Worm (Caenorhabditis elegans): ENCODE results near the gene zyg-1.

DNA sequence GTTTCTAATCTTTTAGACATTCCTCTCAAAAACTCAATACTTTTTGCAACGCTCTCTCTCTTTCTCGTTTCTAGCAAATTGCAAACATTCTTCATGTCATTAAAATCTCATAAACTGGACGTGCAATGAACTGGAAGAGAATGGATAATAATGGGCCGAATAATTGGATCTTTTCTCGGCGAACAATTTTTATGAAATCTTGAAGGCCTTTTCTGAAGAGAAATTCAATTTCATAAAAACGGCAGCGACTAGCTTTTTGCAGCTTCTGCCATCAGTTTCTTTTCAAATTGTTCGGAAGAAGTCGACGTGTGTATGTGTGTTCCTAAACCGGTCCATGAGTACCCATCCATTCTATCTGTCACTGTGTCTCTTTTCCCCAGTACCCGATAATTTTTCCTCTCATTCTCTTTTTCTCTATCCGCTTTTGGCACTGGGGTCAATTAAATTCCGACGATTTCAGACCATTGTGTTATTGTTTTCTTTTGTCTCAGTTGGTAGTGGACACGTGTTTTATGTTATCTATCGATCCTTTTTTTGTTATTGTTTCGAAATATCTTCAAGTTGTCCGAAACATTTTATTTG lies 53.2 kb downstream of the zyg-1 start:
- TF ChIP-seq ztf-23 (GFP tag; IDR thresholded peaks at IDR 0.05) (0 out of 2 replicates have a peak, but pooled peaks have one; percentile 11), tab-1 (GFP tag; IDR thresholded peaks at IDR 0.05) (no peak), flt-1 (GFP tag; IDR thresholded peaks at IDR 0.05) (no peak), ref-1 (GFP tag; conservative IDR thresholded peaks at IDR 0.05) (no peak), T22C8.4 (GFP tag; IDR thresholded peaks at IDR 0.05) (no peak), klf-2 (GFP tag; conservative IDR thresholded peaks at IDR 0.05) (no peak), ztf-29 (GFP tag; IDR thresholded peaks at IDR 0.05) (no peak), cog-1 (tag; optimal IDR thresholded peaks at IDR 0.05) (no peak)

Data from whole organism, midembryonic.